Fruit fly (Drosophila melanogaster) whole organism, prepupa: ENCODE results near the gene Tre1.

Experiments
- Blimp-1 ChIP-seq: fragments of 200-800 bp; sonication (Bioruptor generic); optimal IDR thresholded peaks from 3 replicates; lab custom pipeline; 2017; ENCODE audit warnings: missing biosample characterization, missing genetic modification characterization, mild to moderate bottlenecking, moderate library complexity, missing genetic modification reagents
- CG10631 ChIP-seq: fragments of 200-800 bp; sonication (Bioruptor generic); optimal IDR thresholded peaks from 2 replicates; lab custom pipeline; 2016; ENCODE audit warnings: missing biosample characterization, missing genetic modification characterization
- CG10669 ChIP-seq: fragments of 200-800 bp; sonication (Bioruptor generic); optimal IDR thresholded peaks from 3 replicates; lab custom pipeline; 2018; ENCODE audit warnings: missing biosample characterization, mild to moderate bottlenecking, missing genetic modification characterization, moderate library complexity
- CG11294 ChIP-seq: fragments of 200-800 bp; sonication (Bioruptor generic); IDR thresholded peaks from 2 replicates; pipeline ENCODE4 v1.3.6; 2022; ENCODE audit warnings: missing biosample characterization, missing genetic modification characterization
- CG11762 ChIP-seq: fragments of 200-800 bp; sonication (Bioruptor generic); optimal IDR thresholded peaks from 3 replicates; lab custom pipeline; 2016; ENCODE audit warnings: missing biosample characterization, missing genetic modification characterization; ENCODE audit not compliant: insufficient read depth
- CG11902 ChIP-seq: fragments of 200-800 bp; sonication (Bioruptor generic); optimal IDR thresholded peaks from 3 replicates; lab custom pipeline; 2016; ENCODE audit warnings: missing biosample characterization, missing genetic modification characterization
- CG15336 ChIP-seq: fragments of 200-800 bp; sonication (Bioruptor generic); IDR thresholded peaks from 2 replicates; pipeline ENCODE4 v1.3.6; 2022; ENCODE audit warnings: missing biosample characterization, missing genetic modification characterization
- CG1621 ChIP-seq: fragments of 200-800 bp; sonication (Bioruptor generic); optimal IDR thresholded peaks from 3 replicates; lab custom pipeline; 2018; ENCODE audit warnings: missing biosample characterization, mild to moderate bottlenecking, missing genetic modification characterization
- CG16779 ChIP-seq: fragments of 200-800 bp; sonication (Bioruptor generic); optimal IDR thresholded peaks from 3 replicates; lab custom pipeline; 2017; ENCODE audit warnings: missing biosample characterization, mild to moderate bottlenecking, missing genetic modification characterization
- CG3032 ChIP-seq: fragments of 200-800 bp; optimal IDR thresholded peaks from 2 replicates; lab custom pipeline; 2019; ENCODE audit warnings: missing biosample characterization, mild to moderate bottlenecking, missing genetic modification characterization, moderate library complexity
- CG31627 ChIP-seq: fragments of 200-800 bp; sonication (Bioruptor generic); optimal IDR thresholded peaks from 3 replicates; lab custom pipeline; 2016; ENCODE audit warnings: missing biosample characterization, missing genetic modification characterization
- CG3919 ChIP-seq: fragments of 200-800 bp; sonication (Bioruptor generic); optimal IDR thresholded peaks from 3 replicates; lab custom pipeline; 2016; ENCODE audit warnings: missing biosample characterization, missing genetic modification characterization
- CG6163 ChIP-seq: fragments of 200-800 bp; sonication (Bioruptor generic); IDR thresholded peaks from 3 replicates; pipeline ENCODE4 v1.3.6; 2022; ENCODE audit warnings: missing biosample characterization, missing genetic modification characterization
- CG6792 ChIP-seq: fragments of 200-800 bp; sonication (Bioruptor generic); optimal IDR thresholded peaks from 3 replicates; lab custom pipeline; 2016; ENCODE audit warnings: missing biosample characterization, missing genetic modification characterization
- CG6854 ChIP-seq: fragments of 200-800 bp; sonication (Bioruptor generic); optimal IDR thresholded peaks from 2 replicates; lab custom pipeline; 2017; ENCODE audit warnings: missing biosample characterization, mild to moderate bottlenecking, missing genetic modification characterization
- CG8319 ChIP-seq: fragments of 200-800 bp; sonication (Bioruptor generic); optimal IDR thresholded peaks from 3 replicates; lab custom pipeline; 2016; ENCODE audit warnings: missing biosample characterization, missing genetic modification characterization
- CG8632 ChIP-seq: fragments of 200-800 bp; sonication (Bioruptor generic); optimal IDR thresholded peaks from 3 replicates; lab custom pipeline; 2016; ENCODE audit warnings: missing biosample characterization, missing genetic modification characterization
- CG9139 ChIP-seq: fragments of 200-800 bp; sonication (Bioruptor generic); optimal IDR thresholded peaks from 3 replicates; lab custom pipeline; 2017; ENCODE audit warnings: missing biosample characterization, mild to moderate bottlenecking, missing genetic modification characterization
- Eip75B ChIP-seq: fragments of 200-800 bp; sonication (Bioruptor generic); optimal IDR thresholded peaks from 3 replicates; lab custom pipeline; 2016; ENCODE audit warnings: missing biosample characterization, missing genetic modification characterization
- Eip78C ChIP-seq: fragments of 200-800 bp; sonication (Bioruptor generic); peaks from one replicate; lab custom pipeline; 2016; ENCODE audit warnings: missing biosample characterization, missing genetic modification characterization
- Ets21C ChIP-seq: fragments of 200-800 bp; sonication (Bioruptor generic); optimal IDR thresholded peaks from 3 replicates; lab custom pipeline; 2016; ENCODE audit warnings: missing biosample characterization, missing genetic modification characterization
- Ets96B ChIP-seq: fragments of 200-800 bp; optimal IDR thresholded peaks from 2 replicates; lab custom pipeline; 2019; ENCODE audit warnings: missing biosample characterization, mild to moderate bottlenecking, missing genetic modification characterization, moderate library complexity
- Gug ChIP-seq: fragments of 200-800 bp; sonication (Bioruptor generic); IDR thresholded peaks from 2 replicates; pipeline ENCODE4 v1.3.6; 2022; ENCODE audit warnings: missing biosample characterization, missing genetic modification characterization
- Hr38 ChIP-seq: sonication (Bioruptor generic); optimal IDR thresholded peaks from 2 replicates; lab custom pipeline; 2016; ENCODE audit warnings: missing biosample characterization, missing genetic modification characterization
- Hr39 ChIP-seq: fragments of 200-800 bp; sonication (Bioruptor generic); optimal IDR thresholded peaks from 2 replicates; lab custom pipeline; 2016; ENCODE audit warnings: missing biosample characterization, missing genetic modification characterization
- Hr4 ChIP-seq: fragments of 200-800 bp; sonication (Bioruptor generic); optimal IDR thresholded peaks from 3 replicates; lab custom pipeline; 2016; ENCODE audit warnings: missing biosample characterization, missing genetic modification characterization
- Lpt ChIP-seq: fragments of 200-800 bp; sonication (Bioruptor generic); optimal IDR thresholded peaks from 3 replicates; lab custom pipeline; 2016; ENCODE audit warnings: missing biosample characterization, missing genetic modification characterization
- Met ChIP-seq: fragments of 200-800 bp; sonication (Bioruptor generic); optimal IDR thresholded peaks from 3 replicates; lab custom pipeline; 2016; ENCODE audit warnings: missing biosample characterization, missing genetic modification characterization
- OdsH ChIP-seq: fragments of 200-800 bp; sonication (Bioruptor generic); optimal IDR thresholded peaks from 3 replicates; lab custom pipeline; 2016; ENCODE audit warnings: missing biosample characterization, missing genetic modification characterization
- Sox102F ChIP-seq: fragments of 200-800 bp; sonication (Bioruptor generic); optimal IDR thresholded peaks from 2 replicates; lab custom pipeline; 2016; ENCODE audit warnings: missing biosample characterization, mild to moderate bottlenecking, missing genetic modification characterization
- Sox15 ChIP-seq: fragments of 200-800 bp; sonication (Bioruptor generic); optimal IDR thresholded peaks from 3 replicates; lab custom pipeline; 2016; ENCODE audit warnings: missing biosample characterization, missing genetic modification characterization
- achi ChIP-seq: fragments of 200-800 bp; sonication (Bioruptor generic); optimal IDR thresholded peaks from 3 replicates; lab custom pipeline; 2016; ENCODE audit warnings: missing biosample characterization, missing genetic modification characterization
- acj6 ChIP-seq: fragments of 200-800 bp; sonication (Bioruptor generic); optimal IDR thresholded peaks from 3 replicates; lab custom pipeline; 2016; ENCODE audit warnings: missing biosample characterization, missing genetic modification characterization
- cyc ChIP-seq: fragments of 200-800 bp; sonication (Bioruptor generic); optimal IDR thresholded peaks from 3 replicates; lab custom pipeline; 2016; ENCODE audit warnings: missing biosample characterization, missing genetic modification characterization
- dac ChIP-seq: fragments of 200-800 bp; sonication (Bioruptor generic); optimal IDR thresholded peaks from 2 replicates; lab custom pipeline; 2017; ENCODE audit warnings: missing biosample characterization, mild to moderate bottlenecking, missing genetic modification characterization
- dsx ChIP-seq: fragments of 200-800 bp; optimal IDR thresholded peaks from 3 replicates; lab custom pipeline; 2019; ENCODE audit warnings: missing biosample characterization, mild to moderate bottlenecking, missing genetic modification characterization, moderate library complexity; ENCODE audit not compliant: poor library complexity, severe bottlenecking
- eg ChIP-seq: fragments of 200-800 bp; sonication (Bioruptor generic); IDR thresholded peaks from 3 replicates; pipeline ENCODE4 v1.3.6; 2022; ENCODE audit warnings: missing biosample characterization, missing genetic modification characterization
- esn ChIP-seq: fragments of 200-800 bp; sonication (Bioruptor generic); optimal IDR thresholded peaks from 2 replicates; lab custom pipeline; 2016; ENCODE audit warnings: missing biosample characterization, mild to moderate bottlenecking, missing genetic modification characterization, moderate library complexity
- fd59A ChIP-seq: fragments of 200-800 bp; sonication (Bioruptor generic); optimal IDR thresholded peaks from 2 replicates; lab custom pipeline; 2017; ENCODE audit warnings: missing biosample characterization, mild to moderate bottlenecking, missing genetic modification characterization, missing genetic modification reagents
- fd85E ChIP-seq: fragments of 200-800 bp; sonication (Bioruptor generic); optimal IDR thresholded peaks from 3 replicates; lab custom pipeline; 2016; ENCODE audit warnings: missing biosample characterization, missing genetic modification characterization
- fkh ChIP-seq: fragments of 200-800 bp; sonication (Bioruptor generic); optimal IDR thresholded peaks from 3 replicates; lab custom pipeline; 2017; ENCODE audit warnings: missing biosample characterization, mild to moderate bottlenecking, missing genetic modification characterization, moderate library complexity
- lz ChIP-seq: fragments of 200-800 bp; sonication (Bioruptor generic); optimal IDR thresholded peaks from 3 replicates; lab custom pipeline; 2016; ENCODE audit warnings: missing biosample characterization, missing genetic modification characterization
- net ChIP-seq: fragments of 200-800 bp; sonication (Bioruptor generic); optimal IDR thresholded peaks from 3 replicates; lab custom pipeline; 2016; ENCODE audit warnings: missing biosample characterization, missing genetic modification characterization
- pdm3 ChIP-seq: fragments of 200-800 bp; sonication (Bioruptor generic); optimal IDR thresholded peaks from 3 replicates; lab custom pipeline; 2016; ENCODE audit warnings: missing biosample characterization, missing genetic modification characterization
- salr ChIP-seq, 2 experiments: fragments of 200-800 bp; sonication (Bioruptor generic); optimal IDR thresholded peaks; 3 replicates each; lab custom pipeline; 2016 to 2018; ENCODE audit warnings: missing biosample characterization in 2 of 2, missing genetic modification characterization in 2 of 2, mild to moderate bottlenecking in 1 of 2
- svp ChIP-seq: fragments of 200-800 bp; sonication (Bioruptor generic); peaks from one replicate; lab custom pipeline; 2016; ENCODE audit warnings: missing biosample characterization, missing genetic modification characterization
- topi ChIP-seq: fragments of 200-800 bp; sonication (Bioruptor generic); optimal IDR thresholded peaks from 3 replicates; lab custom pipeline; 2016; ENCODE audit warnings: missing biosample characterization, missing genetic modification characterization
- vri ChIP-seq: fragments of 200-800 bp; sonication (Bioruptor generic); optimal IDR thresholded peaks from 3 replicates; lab custom pipeline; 2016; ENCODE audit warnings: missing biosample characterization, mild to moderate bottlenecking, missing genetic modification characterization

The Tre1 gene

dm6 chrX:5639083-5639482, 40.7 kb downstream of the Tre1 start (continued):
- TF ChIP-seq pdm3, result peak; percentile 16
- peak; percentile 28 for TF ChIP-seq Ets96B (tag; lab: Kevin White, UChicago)
- peak; percentile 33 for TF ChIP-seq Hr39
- peak; percentile 31; the same call in 1 of the 3 replicates for TF ChIP-seq eg
- peak; percentile 50; the same call in 1 of the 2 replicates for TF ChIP-seq CG15336 (GFP tag; lab: Robert Waterston, UW)
- TF ChIP-seq Sox102F (GFP tag; lab: Kevin White, UChicago), result no peak
- peak; percentile 4 for TF ChIP-seq CG10631 (GFP tag; lab: Kevin White, UChicago)
- peak; percentile 3 for TF ChIP-seq dac (GFP tag; lab: Kevin White, UChicago)
- TF ChIP-seq Sox15 (GFP tag; lab: Kevin White, UChicago), result no peak
- TF ChIP-seq CG10669 (GFP tag; lab: Kevin White, UChicago), result peak; percentile 37
- TF ChIP-seq CG11294, result no peak
- no peak for TF ChIP-seq vri (GFP tag; lab: Kevin White, UChicago)
- TF ChIP-seq Gug (GFP tag; lab: Robert Waterston, UW), result no peak
- TF ChIP-seq net (GFP tag; lab: Kevin White, UChicago), result no peak

- TF ChIP-seq eg, result peak; percentile 79
- TF ChIP-seq svp (GFP tag; lab: Kevin White, UChicago), result peak; percentile 68
- peak; percentile 17 for TF ChIP-seq Met (GFP tag; lab: Kevin White, UChicago)
- TF ChIP-seq Blimp-1, result no peak
- peak; percentile 76 for TF ChIP-seq CG6163 (GFP tag; lab: Robert Waterston, UW)
- TF ChIP-seq fd59A, result no peak
- peak; percentile 33 for TF ChIP-seq pdm3
- no peak for TF ChIP-seq CG11902 (GFP tag; lab: Kevin White, UChicago)
- no peak for TF ChIP-seq fd85E
- no peak for TF ChIP-seq CG6792 (GFP tag; lab: Kevin White, UChicago)
- peak; percentile 11 for TF ChIP-seq Sox102F (GFP tag; lab: Kevin White, UChicago)
- TF ChIP-seq Lpt, result no peak
- no peak for TF ChIP-seq CG1621 (tag; lab: Kevin White, UChicago)
- TF ChIP-seq Ets21C (GFP tag; lab: Kevin White, UChicago), result no peak
- TF ChIP-seq Sox15 (GFP tag; lab: Kevin White, UChicago), result no peak
- TF ChIP-seq topi (GFP tag; lab: Kevin White, UChicago), result peak; percentile 15
- no peak for TF ChIP-seq dac (GFP tag; lab: Kevin White, UChicago)
- peak; percentile 64 for TF ChIP-seq Gug (GFP tag; lab: Robert Waterston, UW)
- TF ChIP-seq acj6 (GFP tag; lab: Kevin White, UChicago), result peak; percentile 10
- peak; percentile 33 for TF ChIP-seq CG10669 (GFP tag; lab: Kevin White, UChicago)
- TF ChIP-seq Hr4 (GFP tag; lab: Kevin White, UChicago), result peak; percentile 18
- TF ChIP-seq cyc (GFP tag; lab: Kevin White, UChicago), result peak; percentile 26
- no peak for TF ChIP-seq salr (GFP tag; optimal IDR thresholded peaks at IDR 0.05; lab: Kevin White, UChicago)
- TF ChIP-seq CG16779 (tag; lab: Kevin White, UChicago), result no peak
- TF ChIP-seq CG8319 (GFP tag; lab: Kevin White, UChicago), result no peak
- no peak for TF ChIP-seq CG9139 (GFP tag; lab: Kevin White, UChicago)
- TF ChIP-seq OdsH (GFP tag; lab: Kevin White, UChicago), result peak; percentile 32
- TF ChIP-seq CG15336 (GFP tag; lab: Robert Waterston, UW), result peak; percentile 68
- peak; percentile 28 for TF ChIP-seq CG3919 (GFP tag; lab: Kevin White, UChicago)
- TF ChIP-seq vri (GFP tag; lab: Kevin White, UChicago), result peak; percentile 5
- TF ChIP-seq lz, result peak; percentile 22
- TF ChIP-seq esn (GFP tag; lab: Kevin White, UChicago), result no peak
- TF ChIP-seq Ets96B (tag; lab: Kevin White, UChicago), result peak; percentile 35
- no peak for TF ChIP-seq CG11762 (GFP tag; lab: Kevin White, UChicago)
- TF ChIP-seq Hr38 (GFP tag; lab: Kevin White, UChicago), result no peak
- TF ChIP-seq CG10631 (GFP tag; lab: Kevin White, UChicago), result peak; percentile 10
- TF ChIP-seq achi (GFP tag; lab: Kevin White, UChicago), result peak; percentile 38
- peak; percentile 24 for TF ChIP-seq CG31627 (GFP tag; lab: Kevin White, UChicago)
- TF ChIP-seq fkh, result no peak
- TF ChIP-seq CG6854 (GFP tag; lab: Kevin White, UChicago), result no peak
- TF ChIP-seq CG3032, result no peak
- TF ChIP-seq dsx (GFP tag; lab: Kevin White, UChicago), result no peak
- no peak for TF ChIP-seq net (GFP tag; lab: Kevin White, UChicago)
- TF ChIP-seq CG11294, result peak; percentile 33; the same call in 1 of the 2 replicates
- TF ChIP-seq Eip75B (GFP tag; lab: Kevin White, UChicago), result no peak
- TF ChIP-seq CG8632 (GFP tag; lab: Kevin White, UChicago), result no peak
- TF ChIP-seq Eip78C, result peak; percentile 73
These were observed 41.2 kb downstream of the Tre1 start for dm6 chrX:5638588-5638987.
